Fruit fly (Drosophila melanogaster): ENCODE measurements around the gene Vha13.

The Vha13 gene

DNA sequence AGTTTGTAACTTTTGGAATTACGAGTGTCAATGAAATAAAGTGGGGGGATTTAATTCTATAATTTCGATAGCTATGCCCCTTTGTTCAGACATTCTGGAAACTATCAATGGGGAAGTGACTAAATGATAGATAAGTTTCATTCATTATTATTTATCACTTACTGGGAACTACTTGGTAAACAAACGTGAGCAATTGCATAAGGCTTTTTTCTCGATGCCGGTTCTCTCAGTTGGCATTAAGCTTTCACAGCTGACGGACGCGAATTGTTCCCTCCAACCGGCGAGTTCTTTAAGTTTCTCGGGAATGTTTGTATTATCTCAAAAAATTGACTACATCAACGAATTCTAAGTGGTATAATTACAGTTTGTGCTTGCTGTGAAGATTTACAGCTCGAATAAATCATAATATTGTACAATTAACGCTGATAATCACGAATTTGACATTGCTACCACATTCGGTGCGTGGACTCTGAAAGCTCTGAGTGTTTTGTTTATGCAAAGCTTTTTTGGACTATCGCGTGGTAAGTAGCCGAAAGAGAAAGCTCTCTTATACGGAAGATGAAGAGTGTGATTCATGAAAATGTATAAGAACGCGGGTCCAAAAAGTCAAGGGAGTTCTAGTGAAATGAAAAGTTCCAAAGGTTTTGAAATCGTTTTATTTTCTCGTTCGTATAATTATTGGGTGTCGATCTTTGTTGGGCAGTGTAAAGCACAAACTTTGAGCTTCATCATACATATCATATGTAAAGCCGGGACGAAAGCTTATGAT is 27.2 kb upstream of the Vha13 start, which contains the start of gene Naam (continued):
- TF ChIP-seq Scr (GFP tag; IDR thresholded peaks at IDR 0.05; ENCODE audit: partially characterized antibody) (no peak; the same call in 1 of the 2 replicates), CG30020 (tag; optimal IDR thresholded peaks at IDR 0.05) (no peak), CG10431 (GFP tag; optimal IDR thresholded peaks at IDR 0.05) (no peak), CG14667 (GFP tag; IDR thresholded peaks at IDR 0.05) (0 out of 2 replicates have a peak, but pooled peaks have one; percentile 40), Nf-YA (GFP tag; IDR thresholded peaks at IDR 0.05) (peak; percentile 45; the same call in 1 of the 2 replicates), CG10274 (GFP tag; optimal IDR thresholded peaks at IDR 0.05) (peak; percentile 30), ind (GFP tag; optimal IDR thresholded peaks at IDR 0.05) (peak; percentile 84), CG10267 (tag; optimal IDR thresholded peaks at IDR 0.05) (peak; percentile 57), CG2712 (tag; optimal IDR thresholded peaks at IDR 0.05) (peak; percentile 77), CG6272 (GFP tag; IDR thresholded peaks at IDR 0.05) (peak; percentile 30; the same call in 1 of the 2 replicates), wdn (GFP tag; IDR thresholded peaks at IDR 0.05) (peak; percentile 43; the same call in 1 of the 2 replicates), p53 (GFP tag; optimal IDR thresholded peaks at IDR 0.05) (peak; percentile 55), psq (GFP tag; optimal IDR thresholded peaks at IDR 0.05) (peak; percentile 44), CG31224 (GFP tag; IDR thresholded peaks at IDR 0.05) (peak; percentile 58), CG7839 (tag; optimal IDR thresholded peaks at IDR 0.05) (peak; percentile 79), CG17802 (tag; optimal IDR thresholded peaks at IDR 0.05) (peak; percentile 41), grn (GFP tag; optimal IDR thresholded peaks at IDR 0.05) (peak; percentile 43), CG9932 (GFP tag; IDR thresholded peaks at IDR 0.05) (peak; percentile 82), tx (GFP tag; optimal IDR thresholded peaks at IDR 0.05) (peak; percentile 59), Eip74EF (GFP tag; optimal IDR thresholded peaks at IDR 0.05) (peak in 1 of 2 experiments; percentile 55), CG10462 (GFP tag; optimal IDR thresholded peaks at IDR 0.05) (peak; percentile 51), CG3995 (GFP tag; optimal IDR thresholded peaks at IDR 0.05) (peak; percentile 58), zen2 (GFP tag; IDR thresholded peaks at IDR 0.05; ENCODE audit: partially characterized antibody) (no peak), CG17359 (tag; optimal IDR thresholded peaks at IDR 0.05) (peak; percentile 79), salm (tag; optimal IDR thresholded peaks at IDR 0.05) (peak; percentile 67), Doc2 (GFP tag; IDR thresholded peaks at IDR 0.05) (no peak), CG11723 (GFP tag; optimal IDR thresholded peaks at IDR 0.05) (peak; percentile 50), HmgZ (tag; optimal IDR thresholded peaks at IDR 0.05) (peak; percentile 65), Hr78 (GFP tag; optimal IDR thresholded peaks at IDR 0.05) (peak in 1 of 2 experiments; percentile 21), CG15479 (GFP tag; optimal IDR thresholded peaks at IDR 0.05) (no peak), row (GFP tag; IDR thresholded peaks at IDR 0.05) (peak; percentile 80), CG11247 (GFP tag; IDR thresholded peaks at IDR 0.05) (peak; percentile 75), ewg (GFP tag; optimal IDR thresholded peaks at IDR 0.05) (peak; percentile 51), CG7556 (GFP tag; optimal IDR thresholded peaks at IDR 0.05) (peak; percentile 85), Mrtf (GFP tag; IDR thresholded peaks at IDR 0.05) (peak; percentile 55; the same call in 2 of the 3 replicates), repo (GFP tag; optimal IDR thresholded peaks at IDR 0.05) (peak; percentile 60), CG13624 (GFP tag; optimal IDR thresholded peaks at IDR 0.05) (peak; percentile 89), Hr39 (optimal IDR thresholded peaks at IDR 0.05) (no peak), CG3407 (GFP tag; optimal IDR thresholded peaks at IDR 0.05) (peak; percentile 14), CG10565 (GFP tag; optimal IDR thresholded peaks at IDR 0.05) (no peak), Dll (GFP tag; IDR thresholded peaks at IDR 0.05; ENCODE audit: partially characterized antibody) (no peak), CG11695 (GFP tag; IDR thresholded peaks at IDR 0.05) (peak; percentile 70), pan (optimal IDR thresholded peaks at IDR 0.05) (no peak), pan (GFP tag; optimal IDR thresholded peaks at IDR 0.05 in 1 of 2, IDR thresholded peaks at IDR 0.05 in 1 of 2) (peak in 1 of 2 experiments; percentile 89), CG8924 (tag; optimal IDR thresholded peaks at IDR 0.05) (peak; percentile 73), CG2116 (GFP tag; optimal IDR thresholded peaks at IDR 0.05) (peak; percentile 41), CG13894 (tag; optimal IDR thresholded peaks at IDR 0.05) (peak; percentile 73), amos (GFP tag; IDR thresholded peaks at IDR 0.05; ENCODE audit: partially characterized antibody) (no peak), twi (tag; optimal IDR thresholded peaks at IDR 0.05) (no peak)
